Fruit fly (Drosophila melanogaster) whole organism, adult: ENCODE measurements around the gene CG15506.

Experiments
- CG7101 ChIP-seq: fragments of 200-800 bp; sonication (Bioruptor generic); optimal IDR thresholded peaks from 2 replicates; lab custom pipeline; 2018; ENCODE audit warnings: missing biosample characterization, mild to moderate bottlenecking, missing genetic modification characterization, moderate library complexity
- Hr96 ChIP-seq: fragments of 200-800 bp; sonication (Bioruptor generic); optimal IDR thresholded peaks from 2 replicates; lab custom pipeline; 2016; ENCODE audit warnings: missing biosample characterization, missing genetic modification characterization
- Mnt ChIP-seq: fragments of 200-800 bp; sonication (Bioruptor generic); optimal IDR thresholded peaks from 2 replicates; lab custom pipeline; 2016; ENCODE audit warnings: missing biosample characterization, mild to moderate bottlenecking, missing genetic modification characterization
- bab1 ChIP-seq: fragments of 200-800 bp; sonication (Bioruptor generic); optimal IDR thresholded peaks from 3 replicates; lab custom pipeline; 2019; ENCODE audit warnings: missing biosample characterization, mild to moderate bottlenecking, missing genetic modification characterization, moderate library complexity
- cnc ChIP-seq, 2 experiments: fragments of >200 bp; optimal IDR thresholded peaks; 2 replicates each; lab custom pipeline; 2017
- kay ChIP-seq: fragments of 200-800 bp; sonication (Bioruptor generic); peaks from one replicate; lab custom pipeline; 2016; ENCODE audit warnings: missing biosample characterization, missing genetic modification characterization, borderline replicate concordance

DNA sequence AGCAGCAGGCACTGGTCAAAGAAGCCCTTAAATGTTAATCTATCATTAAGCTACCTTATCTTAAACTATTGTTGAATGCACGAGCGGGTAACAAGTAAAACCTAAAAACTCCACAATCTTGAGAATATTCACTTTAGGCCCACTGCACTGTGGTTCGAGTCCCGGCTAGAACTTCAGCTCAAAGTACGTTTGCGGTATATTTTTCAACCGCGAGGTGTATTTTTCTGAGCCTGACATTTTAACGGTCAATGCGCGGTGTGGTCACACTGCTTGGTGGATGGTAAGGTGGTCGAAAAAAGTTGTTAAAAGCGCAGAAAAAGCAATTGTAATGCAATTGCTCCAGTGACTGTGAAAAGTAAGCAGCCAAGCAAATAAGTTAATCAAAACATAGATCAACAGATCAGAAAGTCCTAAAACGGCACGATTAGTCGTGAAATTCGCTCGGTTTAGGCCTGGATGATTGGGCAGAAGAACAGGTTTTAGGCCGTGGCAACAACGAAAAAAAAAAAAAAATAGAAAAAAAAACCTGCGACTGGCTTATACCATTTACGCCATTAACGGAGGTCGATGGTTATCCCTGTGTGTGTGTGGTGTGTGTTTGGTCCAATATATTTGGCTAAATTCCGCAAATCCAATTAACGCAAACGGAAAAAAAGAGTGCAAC, 7.2 kb downstream of the CG15506 start, which contains the start of gene Kul:
- TF ChIP-seq cnc (optimal IDR thresholded peaks at IDR 0.05; lab: Kevin White, UChicago) (no peak), kay (GFP tag; lab: Kevin White, UChicago) (no peak), Hr96 (GFP tag; lab: Kevin White, UChicago) (peak; percentile 75), Mnt (peak; percentile 22), bab1 (GFP tag; lab: Kevin White, UChicago) (peak; percentile 42), CG7101 (peak; percentile 18)
